Fruit fly (Drosophila melanogaster): ENCODE data around the gene Srg3.

DNA sequence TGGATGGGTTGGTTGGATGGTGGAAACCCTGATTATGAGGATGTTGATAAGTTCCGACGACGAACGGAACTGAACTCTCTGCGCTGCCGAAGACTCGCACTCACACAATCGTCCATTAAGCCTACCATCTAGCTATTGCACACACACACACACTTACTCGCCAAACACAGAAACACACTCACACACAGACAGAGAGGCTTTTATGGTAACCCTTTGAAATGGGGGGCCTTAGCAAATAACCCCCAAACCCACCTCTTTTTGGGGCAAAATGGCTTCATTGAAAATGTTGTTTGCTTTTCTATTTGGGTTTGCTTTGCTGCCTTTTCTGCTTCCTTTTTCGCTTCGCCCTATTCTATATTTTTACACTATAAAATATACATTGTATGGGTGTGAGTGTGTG lies 26.0 kb downstream of the Srg3 start:
- TF ChIP-seq h (optimal IDR thresholded peaks at IDR 0.05), result no peak
- TF ChIP-seq ttk (optimal IDR thresholded peaks at IDR 0.05), result no peak

All from Kc167 (cell line).